Worm (Caenorhabditis elegans): ENCODE measurements around the gene C16D9.8.

C16D9.8 gene

DNA sequence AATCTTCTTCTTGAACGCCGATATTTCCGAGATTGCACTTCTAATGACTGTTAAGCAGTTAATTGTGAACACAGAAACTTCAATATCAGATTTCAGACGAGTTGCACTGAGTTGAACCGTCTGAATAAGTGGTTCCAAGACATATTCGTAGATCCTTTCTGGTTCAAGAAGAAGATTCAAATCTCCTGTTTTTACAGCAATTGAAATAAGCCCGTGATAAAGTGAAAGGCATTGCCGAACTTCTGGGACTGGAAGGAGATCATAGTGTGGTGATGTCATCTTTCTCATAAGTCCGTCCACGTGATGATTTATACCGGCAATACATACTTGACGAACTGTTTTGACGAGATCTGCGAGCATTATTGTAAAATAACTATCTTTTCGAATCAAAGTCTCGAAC lies 43.8 kb downstream of the C16D9.8 start:
- peak in 1 of 2 experiments; percentile 96 for TF ChIP-seq unc-62 (GFP tag; optimal IDR thresholded peaks at IDR 0.05 in 1 of 2)
- TF ChIP-seq unc-62 (tag; optimal IDR thresholded peaks at IDR 0.05): no peak
- no peak for TF ChIP-seq madf-9 (GFP tag; conservative IDR thresholded peaks at IDR 0.05)
- no peak for TF ChIP-seq F26F4.8 (GFP tag; conservative IDR thresholded peaks at IDR 0.05)
- no peak for TF ChIP-seq nhr-76 (tag; optimal IDR thresholded peaks at IDR 0.05)
- TF ChIP-seq zfp-3 (GFP tag; conservative IDR thresholded peaks at IDR 0.05): no peak
- no peak for TF ChIP-seq Y48G9A.11 (GFP tag; IDR thresholded peaks at IDR 0.05)

DNA sequence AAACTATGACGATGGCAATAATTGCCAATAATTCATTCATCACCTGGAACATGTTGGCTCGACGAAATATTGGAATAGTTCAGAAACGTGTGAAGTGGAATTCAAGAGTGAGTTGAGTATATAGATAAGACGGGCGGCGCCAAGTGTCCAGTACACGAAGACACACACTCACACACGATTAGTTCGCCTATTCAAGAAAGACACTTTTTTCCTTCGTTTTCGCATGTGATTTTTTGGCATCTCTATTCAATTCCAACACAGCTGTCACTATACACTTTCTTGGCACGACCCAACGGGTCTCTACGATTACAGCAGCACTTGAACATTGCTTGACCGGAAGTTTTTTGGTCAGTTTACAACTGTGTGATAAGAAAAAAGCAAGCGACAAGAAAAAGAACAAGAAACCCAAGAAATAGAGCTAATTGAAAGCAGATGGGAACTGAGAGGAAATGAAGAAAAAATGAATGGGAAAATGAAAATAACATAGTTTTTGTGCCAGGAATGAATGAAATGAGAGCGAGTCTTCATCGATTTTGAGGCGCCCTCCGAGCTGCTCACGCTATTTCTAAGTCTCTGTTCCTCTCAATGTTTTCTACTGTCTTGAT lies 45.6 kb downstream of the C16D9.8 start, which contains the start of gene K07C11.8:
K07C11.8 (minus strand) TSS at position 224 of the 605 bp plus-strand sequence.
- TF ChIP-seq dve-1 (tag; optimal IDR thresholded peaks at IDR 0.05; ENCODE audit: insufficient read depth) (peak; percentile 25), hlh-11 (tag; optimal IDR thresholded peaks at IDR 0.05) (peak; percentile 71), fkh-10 (GFP tag; optimal IDR thresholded peaks at IDR 0.05) (peak; percentile 23), dmd-6 (GFP tag; IDR thresholded peaks at IDR 0.05) (peak; percentile 78), mdt-29 (GFP tag; IDR thresholded peaks at IDR 0.05) (peak; percentile 23; the same call in 1 of the 2 replicates), tra-1 (GFP tag; IDR thresholded peaks at IDR 0.05) (peak; percentile 32; the same call in 1 of the 2 replicates), vab-7 (GFP tag; IDR thresholded peaks at IDR 0.05) (no peak), aha-1 (tag) (peak; percentile 44), unc-62 (GFP tag; optimal IDR thresholded peaks at IDR 0.05 in 1 of 2) (peak in 1 of 2 experiments; percentile 69), unc-62 (tag; optimal IDR thresholded peaks at IDR 0.05) (no peak), F37D6.2 (tag; optimal IDR thresholded peaks at IDR 0.05) (no peak), nhr-28 (tag; optimal IDR thresholded peaks at IDR 0.05) (peak; percentile 50), mxl-3 (GFP tag; optimal IDR thresholded peaks at IDR 0.05) (peak; percentile 34), lin-1 (GFP tag; IDR thresholded peaks at IDR 0.05) (peak; percentile 14; the same call in 1 of the 2 replicates), daf-16 (GFP tag; optimal IDR thresholded peaks at IDR 0.05) (no peak), daf-16 (tag; optimal IDR thresholded peaks at IDR 0.05) (peak; percentile 10), daf-12 (tag; optimal IDR thresholded peaks at IDR 0.05) (no peak), hlh-30 (tag; optimal IDR thresholded peaks at IDR 0.05; ENCODE audit: insufficient read depth) (peak; percentile 7), zfp-2 (tag; optimal IDR thresholded peaks at IDR 0.05) (no peak)

DNA sequence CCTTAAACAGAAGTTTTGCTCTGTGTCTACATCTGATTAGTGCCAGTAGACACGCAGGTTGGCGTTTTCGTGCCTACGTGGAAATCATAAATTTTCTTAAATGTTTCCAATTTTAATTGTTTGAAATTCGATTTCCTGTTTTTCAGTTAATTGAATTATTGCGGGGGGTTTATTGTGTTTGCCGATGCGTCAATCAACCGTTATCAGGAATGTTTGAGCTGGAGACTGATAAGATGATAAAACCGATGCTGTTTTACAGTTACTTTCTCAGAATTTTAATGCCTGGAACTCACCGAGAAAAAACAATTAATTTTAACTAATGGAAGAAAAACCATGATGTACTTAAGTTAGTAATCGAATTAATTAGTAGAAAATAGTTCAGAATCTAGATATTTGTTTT lies 46.2 kb downstream of the C16D9.8 start:
- TF ChIP-seq hlh-11 (tag; optimal IDR thresholded peaks at IDR 0.05): peak; percentile 63
- peak; percentile 25 for TF ChIP-seq nhr-28 (tag; optimal IDR thresholded peaks at IDR 0.05)
- peak in 1 of 2 experiments; percentile 23 for TF ChIP-seq hif-1 (tag; optimal IDR thresholded peaks at IDR 0.05)
- no peak for TF ChIP-seq vab-7 (GFP tag; IDR thresholded peaks at IDR 0.05)
- TF ChIP-seq dve-1 (tag; optimal IDR thresholded peaks at IDR 0.05; ENCODE audit: insufficient read depth): peak; percentile 45
- TF ChIP-seq dmd-6 (GFP tag; IDR thresholded peaks at IDR 0.05): peak; percentile 81
- peak; percentile 53 for TF ChIP-seq lin-1 (GFP tag; IDR thresholded peaks at IDR 0.05)
- peak; percentile 77 for TF ChIP-seq php-3 (GFP tag; IDR thresholded peaks at IDR 0.05)
- no peak for TF ChIP-seq daf-16 (GFP tag; optimal IDR thresholded peaks at IDR 0.05)
- peak; percentile 60 for TF ChIP-seq daf-16 (tag; optimal IDR thresholded peaks at IDR 0.05)
- TF ChIP-seq pqm-1 (tag; optimal IDR thresholded peaks at IDR 0.05): peak; percentile 66
- TF ChIP-seq tra-1 (GFP tag; IDR thresholded peaks at IDR 0.05): peak; percentile 53; the same call in 1 of the 2 replicates
- no peak for TF ChIP-seq D1046.2 (GFP tag; IDR thresholded peaks at IDR 0.05)
- TF ChIP-seq Y48G9A.11 (GFP tag; IDR thresholded peaks at IDR 0.05): no peak

DNA sequence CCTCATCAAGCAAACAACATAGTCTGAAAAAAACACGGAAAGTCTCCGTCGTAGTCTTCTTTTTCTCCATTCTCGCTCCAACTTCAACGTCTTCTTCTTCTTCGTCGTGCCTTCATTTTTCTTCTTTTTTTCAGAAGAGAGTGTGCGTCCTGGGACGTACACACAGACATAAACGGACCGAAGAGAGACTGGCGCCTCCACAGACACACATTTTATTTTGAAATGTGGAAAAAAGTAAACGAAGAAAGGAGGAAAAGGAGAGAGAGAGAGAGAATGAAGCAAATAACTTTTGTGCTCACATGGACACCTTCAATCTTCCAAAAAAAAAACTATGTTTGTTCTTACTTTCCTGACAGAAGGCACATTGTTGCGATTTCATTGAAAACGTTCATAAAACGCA lies 48.2 kb downstream of the C16D9.8 start:
- TF ChIP-seq rbr-2 (tag; optimal IDR thresholded peaks at IDR 0.05) (peak; percentile 5), unc-62 (GFP tag; optimal IDR thresholded peaks at IDR 0.05 in 1 of 2) (peak in 1 of 2 experiments; percentile 48), unc-62 (tag; optimal IDR thresholded peaks at IDR 0.05) (no peak), skn-1 (tag; optimal IDR thresholded peaks at IDR 0.05) (no peak), daf-19 (GFP tag; conservative IDR thresholded peaks at IDR 0.05) (no peak), mxl-3 (GFP tag; optimal IDR thresholded peaks at IDR 0.05) (no peak), zag-1 (tag; optimal IDR thresholded peaks at IDR 0.05) (no peak), mep-1 (tag; optimal IDR thresholded peaks at IDR 0.05) (peak; percentile 12), dmd-8 (GFP tag; IDR thresholded peaks at IDR 0.05) (no peak), nhr-102 (tag; optimal IDR thresholded peaks at IDR 0.05) (no peak), mes-2 (tag; optimal IDR thresholded peaks at IDR 0.05; ENCODE audit: poor library complexity, severe bottlenecking) (peak; percentile 32), F49E8.2 (tag; optimal IDR thresholded peaks at IDR 0.05; ENCODE audit: borderline replicate concordance) (no peak), lin-38 (GFP tag; IDR thresholded peaks at IDR 0.05) (0 out of 2 replicates have a peak, but pooled peaks have one; percentile 7), aha-1 (tag) (peak; percentile 68)

Data from whole organism, L4 larva.